Fruit fly (Drosophila melanogaster) whole organism, prepupa: ENCODE data around the gene CG5214.

Experiments used
- Blimp-1 ChIP-seq: fragments of 200-800 bp; sonication (Bioruptor generic); optimal IDR thresholded peaks from 3 replicates; lab custom pipeline; 2017; ENCODE audit warnings: missing biosample characterization, missing genetic modification characterization, mild to moderate bottlenecking, moderate library complexity, missing genetic modification reagents
- CG10631 ChIP-seq: fragments of 200-800 bp; sonication (Bioruptor generic); optimal IDR thresholded peaks from 2 replicates; lab custom pipeline; 2016; ENCODE audit warnings: missing biosample characterization, missing genetic modification characterization
- CG11294 ChIP-seq: fragments of 200-800 bp; sonication (Bioruptor generic); IDR thresholded peaks from 2 replicates; pipeline ENCODE4 v1.3.6; 2022; ENCODE audit warnings: missing biosample characterization, missing genetic modification characterization
- CG11762 ChIP-seq: fragments of 200-800 bp; sonication (Bioruptor generic); optimal IDR thresholded peaks from 3 replicates; lab custom pipeline; 2016; ENCODE audit warnings: missing biosample characterization, missing genetic modification characterization; ENCODE audit not compliant: insufficient read depth
- CG11902 ChIP-seq: fragments of 200-800 bp; sonication (Bioruptor generic); optimal IDR thresholded peaks from 3 replicates; lab custom pipeline; 2016; ENCODE audit warnings: missing biosample characterization, missing genetic modification characterization
- CG15336 ChIP-seq: fragments of 200-800 bp; sonication (Bioruptor generic); IDR thresholded peaks from 2 replicates; pipeline ENCODE4 v1.3.6; 2022; ENCODE audit warnings: missing biosample characterization, missing genetic modification characterization
- CG16779 ChIP-seq: fragments of 200-800 bp; sonication (Bioruptor generic); optimal IDR thresholded peaks from 3 replicates; lab custom pipeline; 2017; ENCODE audit warnings: missing biosample characterization, mild to moderate bottlenecking, missing genetic modification characterization
- CG31627 ChIP-seq: fragments of 200-800 bp; sonication (Bioruptor generic); optimal IDR thresholded peaks from 3 replicates; lab custom pipeline; 2016; ENCODE audit warnings: missing biosample characterization, missing genetic modification characterization
- CG4318 ChIP-seq: fragments of 200-800 bp; sonication (Bioruptor generic); optimal IDR thresholded peaks from 3 replicates; lab custom pipeline; 2017; ENCODE audit warnings: missing biosample characterization, mild to moderate bottlenecking, missing genetic modification characterization
- CG6163 ChIP-seq: fragments of 200-800 bp; sonication (Bioruptor generic); IDR thresholded peaks from 3 replicates; pipeline ENCODE4 v1.3.6; 2022; ENCODE audit warnings: missing biosample characterization, missing genetic modification characterization
- CG6792 ChIP-seq: fragments of 200-800 bp; sonication (Bioruptor generic); optimal IDR thresholded peaks from 3 replicates; lab custom pipeline; 2016; ENCODE audit warnings: missing biosample characterization, missing genetic modification characterization
- CG6808 ChIP-seq: fragments of 200-800 bp; sonication (Bioruptor generic); optimal IDR thresholded peaks from 3 replicates; lab custom pipeline; 2017; ENCODE audit warnings: missing biosample characterization, missing genetic modification characterization, mild to moderate bottlenecking, moderate library complexity, missing genetic modification reagents
- CG6854 ChIP-seq: fragments of 200-800 bp; sonication (Bioruptor generic); optimal IDR thresholded peaks from 2 replicates; lab custom pipeline; 2017; ENCODE audit warnings: missing biosample characterization, mild to moderate bottlenecking, missing genetic modification characterization
- CG7368 ChIP-seq: fragments of 200-800 bp; sonication (Bioruptor generic); optimal IDR thresholded peaks from 3 replicates; lab custom pipeline; 2016; ENCODE audit warnings: missing biosample characterization, missing genetic modification characterization
- CG8119 ChIP-seq: fragments of 200-800 bp; sonication (Bioruptor generic); IDR thresholded peaks from 3 replicates; pipeline ENCODE4 v1.3.6; 2022; ENCODE audit warnings: missing biosample characterization, missing genetic modification characterization
- CG8632 ChIP-seq: fragments of 200-800 bp; sonication (Bioruptor generic); optimal IDR thresholded peaks from 3 replicates; lab custom pipeline; 2016; ENCODE audit warnings: missing biosample characterization, missing genetic modification characterization
- CG9139 ChIP-seq: fragments of 200-800 bp; sonication (Bioruptor generic); optimal IDR thresholded peaks from 3 replicates; lab custom pipeline; 2017; ENCODE audit warnings: missing biosample characterization, mild to moderate bottlenecking, missing genetic modification characterization
- Ets21C ChIP-seq: fragments of 200-800 bp; sonication (Bioruptor generic); optimal IDR thresholded peaks from 3 replicates; lab custom pipeline; 2016; ENCODE audit warnings: missing biosample characterization, missing genetic modification characterization
- Gug ChIP-seq: fragments of 200-800 bp; sonication (Bioruptor generic); IDR thresholded peaks from 2 replicates; pipeline ENCODE4 v1.3.6; 2022; ENCODE audit warnings: missing biosample characterization, missing genetic modification characterization
- Hr39 ChIP-seq: fragments of 200-800 bp; sonication (Bioruptor generic); optimal IDR thresholded peaks from 2 replicates; lab custom pipeline; 2016; ENCODE audit warnings: missing biosample characterization, missing genetic modification characterization
- Hr4 ChIP-seq: fragments of 200-800 bp; sonication (Bioruptor generic); optimal IDR thresholded peaks from 3 replicates; lab custom pipeline; 2016; ENCODE audit warnings: missing biosample characterization, missing genetic modification characterization
- Lpt ChIP-seq: fragments of 200-800 bp; sonication (Bioruptor generic); optimal IDR thresholded peaks from 3 replicates; lab custom pipeline; 2016; ENCODE audit warnings: missing biosample characterization, missing genetic modification characterization
- Met ChIP-seq: fragments of 200-800 bp; sonication (Bioruptor generic); optimal IDR thresholded peaks from 3 replicates; lab custom pipeline; 2016; ENCODE audit warnings: missing biosample characterization, missing genetic modification characterization
- OdsH ChIP-seq: fragments of 200-800 bp; sonication (Bioruptor generic); optimal IDR thresholded peaks from 3 replicates; lab custom pipeline; 2016; ENCODE audit warnings: missing biosample characterization, missing genetic modification characterization
- Smox ChIP-seq: fragments of 200-800 bp; sonication (Bioruptor generic); optimal IDR thresholded peaks from 3 replicates; lab custom pipeline; 2016; ENCODE audit warnings: missing biosample characterization, missing genetic modification characterization
- Sox14 ChIP-seq: fragments of 200-800 bp; sonication (Bioruptor generic); optimal IDR thresholded peaks from 3 replicates; lab custom pipeline; 2016; ENCODE audit warnings: missing biosample characterization, missing genetic modification characterization
- Sox15 ChIP-seq: fragments of 200-800 bp; sonication (Bioruptor generic); optimal IDR thresholded peaks from 3 replicates; lab custom pipeline; 2016; ENCODE audit warnings: missing biosample characterization, missing genetic modification characterization
- achi ChIP-seq: fragments of 200-800 bp; sonication (Bioruptor generic); optimal IDR thresholded peaks from 3 replicates; lab custom pipeline; 2016; ENCODE audit warnings: missing biosample characterization, missing genetic modification characterization
- dac ChIP-seq: fragments of 200-800 bp; sonication (Bioruptor generic); optimal IDR thresholded peaks from 2 replicates; lab custom pipeline; 2017; ENCODE audit warnings: missing biosample characterization, mild to moderate bottlenecking, missing genetic modification characterization
- eg ChIP-seq: fragments of 200-800 bp; sonication (Bioruptor generic); IDR thresholded peaks from 3 replicates; pipeline ENCODE4 v1.3.6; 2022; ENCODE audit warnings: missing biosample characterization, missing genetic modification characterization
- fd85E ChIP-seq: fragments of 200-800 bp; sonication (Bioruptor generic); optimal IDR thresholded peaks from 3 replicates; lab custom pipeline; 2016; ENCODE audit warnings: missing biosample characterization, missing genetic modification characterization
- lz ChIP-seq: fragments of 200-800 bp; sonication (Bioruptor generic); optimal IDR thresholded peaks from 3 replicates; lab custom pipeline; 2016; ENCODE audit warnings: missing biosample characterization, missing genetic modification characterization
- net ChIP-seq: fragments of 200-800 bp; sonication (Bioruptor generic); optimal IDR thresholded peaks from 3 replicates; lab custom pipeline; 2016; ENCODE audit warnings: missing biosample characterization, missing genetic modification characterization
- salr ChIP-seq, 2 experiments: fragments of 200-800 bp; sonication (Bioruptor generic); optimal IDR thresholded peaks; 3 replicates each; lab custom pipeline; 2016 to 2018; ENCODE audit warnings: missing biosample characterization in 2 of 2, missing genetic modification characterization in 2 of 2, mild to moderate bottlenecking in 1 of 2
- spab ChIP-seq: fragments of 200-800 bp; sonication (Bioruptor generic); optimal IDR thresholded peaks from 2 replicates; lab custom pipeline; 2017; ENCODE audit warnings: missing biosample characterization, mild to moderate bottlenecking, missing genetic modification characterization, missing genetic modification reagents
- ss ChIP-seq, 2 experiments: fragments of 200-800 bp; sonication (Bioruptor generic); optimal IDR thresholded peaks; 2 replicates in 1 of 2; 3 replicates in 1 of 2; lab custom pipeline; 2017 to 2018; ENCODE audit warnings: mild to moderate bottlenecking in 2 of 2, missing biosample characterization in 2 of 2, missing genetic modification characterization in 2 of 2, moderate library complexity in 1 of 2
- svp ChIP-seq: fragments of 200-800 bp; sonication (Bioruptor generic); peaks from one replicate; lab custom pipeline; 2016; ENCODE audit warnings: missing biosample characterization, missing genetic modification characterization
- topi ChIP-seq: fragments of 200-800 bp; sonication (Bioruptor generic); optimal IDR thresholded peaks from 3 replicates; lab custom pipeline; 2016; ENCODE audit warnings: missing biosample characterization, missing genetic modification characterization
- vri ChIP-seq: fragments of 200-800 bp; sonication (Bioruptor generic); optimal IDR thresholded peaks from 3 replicates; lab custom pipeline; 2016; ENCODE audit warnings: missing biosample characterization, mild to moderate bottlenecking, missing genetic modification characterization

CG5214 gene

dm6 chr3R:11221437-11222230, 22.5 kb upstream of the CG5214 start, which contains the start of the genes CG6693 and RpL3 (continued):
- no peak for TF ChIP-seq CG10631 (GFP tag; lab: Kevin White, UChicago)
- TF ChIP-seq fd85E (GFP tag; lab: Kevin White, UChicago): peak; percentile 53
- TF ChIP-seq Gug (GFP tag; lab: Robert Waterston, UW): no peak
- TF ChIP-seq OdsH: no peak
- TF ChIP-seq Hr4: no peak
- TF ChIP-seq CG15336 (GFP tag; lab: Robert Waterston, UW): peak; percentile 44; the same call in 1 of the 2 replicates
- peak; percentile 40 for TF ChIP-seq CG8632 (GFP tag; lab: Kevin White, UChicago)
- peak; percentile 75 for TF ChIP-seq CG9139 (GFP tag; lab: Kevin White, UChicago)
- TF ChIP-seq CG6854 (GFP tag; lab: Kevin White, UChicago): peak; percentile 93
- peak; percentile 72; the same call in 2 of the 3 replicates for TF ChIP-seq eg (GFP tag; lab: Robert Waterston, UW)

- TF ChIP-seq CG7368 (GFP tag; lab: Kevin White, UChicago) (no peak), salr (GFP tag; optimal IDR thresholded peaks at IDR 0.05; lab: Kevin White, UChicago) (no peak), fd85E (GFP tag; lab: Kevin White, UChicago) (no peak), Blimp-1 (GFP tag; lab: Kevin White, UChicago) (no peak)
Observed at dm6 chr3R:11222587-11222986, 21.5 kb upstream of the CG5214 start.

- TF ChIP-seq CG16779 (no peak), CG7368 (GFP tag; lab: Kevin White, UChicago) (no peak), net (GFP tag; lab: Kevin White, UChicago) (no peak), svp (GFP tag; lab: Kevin White, UChicago) (no peak), eg (GFP tag; lab: Robert Waterston, UW) (no peak), CG8119 (GFP tag; lab: Robert Waterston, UW) (no peak), Hr39 (GFP tag; lab: Kevin White, UChicago) (no peak), Smox (GFP tag; lab: Kevin White, UChicago) (no peak), CG6808 (GFP tag; lab: Kevin White, UChicago) (no peak), OdsH (no peak), salr (GFP tag; optimal IDR thresholded peaks at IDR 0.05; lab: Kevin White, UChicago) (no peak), CG6163 (no peak)
Observed at dm6 chr3R:11224478-11224877, 19.6 kb upstream of the CG5214 start.

DNA sequence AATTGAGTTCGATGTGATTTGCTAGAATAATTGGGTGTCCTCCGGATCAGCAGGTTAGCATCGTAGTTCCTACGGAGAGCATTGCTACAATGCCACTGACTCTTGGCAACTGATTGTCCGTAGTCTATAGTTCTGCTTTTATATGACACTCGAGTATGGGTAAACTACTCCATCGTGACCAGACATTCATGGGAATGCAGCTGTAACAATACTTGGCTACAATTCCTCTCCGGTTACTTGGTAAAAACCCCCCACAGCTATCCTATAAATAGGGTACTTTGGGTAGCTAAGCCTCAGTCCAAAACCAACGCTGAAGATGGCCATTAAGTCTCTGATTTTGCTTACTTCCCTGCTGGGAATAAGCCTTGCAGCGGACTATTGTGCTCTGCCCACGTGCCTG, 18.9 kb upstream of the CG5214 start, which contains the start of gene scpr-C:
Gene scpr-C, plus strand, starts transcription at position 301 of the 400 bp plus-strand sequence.
- TF ChIP-seq topi (no peak), vri (GFP tag; lab: Kevin White, UChicago) (no peak), Met (GFP tag; lab: Kevin White, UChicago) (no peak), Blimp-1 (GFP tag; lab: Kevin White, UChicago) (no peak), CG16779 (no peak), CG10631 (GFP tag; lab: Kevin White, UChicago) (no peak)

- TF ChIP-seq OdsH (peak; percentile 97), fd85E (GFP tag; lab: Kevin White, UChicago) (no peak), Lpt (peak; percentile 87), CG11902 (GFP tag; lab: Kevin White, UChicago) (peak; percentile 92), eg (GFP tag; lab: Robert Waterston, UW) (peak; percentile 99), CG31627 (peak; percentile 97), CG16779 (no peak), CG11294 (GFP tag; lab: Robert Waterston, UW) (peak; percentile 95), CG11762 (GFP tag; lab: Kevin White, UChicago) (no peak), ss (GFP tag; optimal IDR thresholded peaks at IDR 0.05; lab: Kevin White, UChicago) (peak in 1 of 2 experiments; percentile 96), Blimp-1 (GFP tag; lab: Kevin White, UChicago) (peak; percentile 80), CG8119 (GFP tag; lab: Robert Waterston, UW) (peak; percentile 99), Sox14 (peak; percentile 97), topi (peak; percentile 97), CG4318 (GFP tag; lab: Kevin White, UChicago) (no peak), Gug (GFP tag; lab: Robert Waterston, UW) (peak; percentile 96), CG6792 (GFP tag; lab: Kevin White, UChicago) (peak; percentile 97), achi (GFP tag; lab: Kevin White, UChicago) (peak; percentile 96), lz (GFP tag; lab: Kevin White, UChicago) (peak; percentile 97), spab (GFP tag; lab: Kevin White, UChicago) (no peak), vri (GFP tag; lab: Kevin White, UChicago) (no peak), Hr4 (no peak), salr (GFP tag; optimal IDR thresholded peaks at IDR 0.05; lab: Kevin White, UChicago) (peak; percentile 89 to 95), Sox15 (peak; percentile 94), Ets21C (GFP tag; lab: Kevin White, UChicago) (peak; percentile 92), svp (GFP tag; lab: Kevin White, UChicago) (peak; percentile 98), Met (GFP tag; lab: Kevin White, UChicago) (peak; percentile 96), dac (peak; percentile 71)
Observed at dm6 chr3R:11226496-11226895, 17.6 kb upstream of the CG5214 start, which contains the start of gene CG17726. Gene CG17726, plus strand, starts transcription at chr3R:11226762.
